Worm (Caenorhabditis elegans): ENCODE results near the gene F54D12.2.

Gene F54D12.2

DNA sequence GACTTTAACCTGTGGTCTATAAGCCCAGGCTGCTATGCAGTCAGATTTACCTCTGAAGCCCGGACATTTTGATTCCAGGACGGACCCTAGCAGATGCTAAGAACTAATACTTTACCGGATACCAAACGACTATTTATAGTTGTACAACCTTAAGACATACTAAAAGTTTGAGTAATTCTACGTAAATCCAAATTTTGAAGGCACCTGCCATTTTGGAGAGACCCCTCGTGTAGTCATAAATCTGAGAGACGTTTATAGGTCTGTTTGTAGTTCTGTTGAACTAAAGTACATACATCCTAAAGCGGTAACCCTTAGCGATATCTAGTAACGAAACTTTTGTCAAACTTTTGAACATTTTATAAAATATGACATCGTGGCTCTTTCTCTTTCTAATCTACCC lies at the start of gene F54D12.2:
Gene F54D12.2, plus strand, starts transcription at position 301 of the 400 bp plus-strand sequence.
- TF ChIP-seq him-1 (tag; optimal IDR thresholded peaks at IDR 0.05) (no peak), W03F9.2 (tag; optimal IDR thresholded peaks at IDR 0.05) (no peak), dao-5 (tag; optimal IDR thresholded peaks at IDR 0.05) (no peak)

DNA sequence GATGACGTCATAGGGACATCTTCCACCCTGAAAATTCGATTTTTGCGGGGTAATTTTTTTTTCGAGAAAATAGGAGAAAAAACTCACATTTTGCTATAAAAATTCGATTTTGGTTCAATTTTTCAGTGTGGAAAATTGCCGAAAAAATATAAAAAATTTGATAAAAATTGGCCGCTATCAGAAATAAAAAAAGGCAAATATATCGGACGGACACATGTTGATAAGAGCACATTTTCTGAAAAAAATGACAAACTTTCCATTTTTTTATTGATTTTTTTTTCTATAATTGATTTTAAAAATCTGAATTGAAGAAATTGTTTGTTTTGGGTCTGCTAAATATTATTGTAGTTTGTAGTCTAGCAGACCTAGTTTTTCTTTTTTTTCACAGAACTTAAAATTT lies 43.0 kb upstream of the F54D12.2 start, which contains the start of gene C13A10.1:
Gene C13A10.1, minus strand, starts transcription at position 170 of the 400 bp plus-strand sequence.
- TF ChIP-seq W03F9.2 (tag; optimal IDR thresholded peaks at IDR 0.05) (no peak), him-1 (tag; optimal IDR thresholded peaks at IDR 0.05) (no peak), dao-5 (tag; optimal IDR thresholded peaks at IDR 0.05) (no peak)

- TF ChIP-seq him-1 (tag; optimal IDR thresholded peaks at IDR 0.05) = no peak
- TF ChIP-seq dao-5 (tag; optimal IDR thresholded peaks at IDR 0.05) = no peak
- no peak for TF ChIP-seq W03F9.2 (tag; optimal IDR thresholded peaks at IDR 0.05)
Observed at ce11 chrII:1357262-1357661, 41.2 kb upstream of the F54D12.2 start.

ce11 chrII:1357905-1358304 lies 40.6 kb upstream of the F54D12.2 start, which contains the start of gene C13A10.2:
TSS of gene C13A10.2 (minus strand) at chrII:1358005.
- no peak for TF ChIP-seq W03F9.2 (tag; optimal IDR thresholded peaks at IDR 0.05)
- no peak for TF ChIP-seq him-1 (tag; optimal IDR thresholded peaks at IDR 0.05)
- no peak for TF ChIP-seq dao-5 (tag; optimal IDR thresholded peaks at IDR 0.05)

ce11 chrII:1360257-1360656 lies 38.2 kb upstream of the F54D12.2 start:
- TF ChIP-seq him-1 (tag; optimal IDR thresholded peaks at IDR 0.05) = no peak
- no peak for TF ChIP-seq W03F9.2 (tag; optimal IDR thresholded peaks at IDR 0.05)
- no peak for TF ChIP-seq dao-5 (tag; optimal IDR thresholded peaks at IDR 0.05)

DNA sequence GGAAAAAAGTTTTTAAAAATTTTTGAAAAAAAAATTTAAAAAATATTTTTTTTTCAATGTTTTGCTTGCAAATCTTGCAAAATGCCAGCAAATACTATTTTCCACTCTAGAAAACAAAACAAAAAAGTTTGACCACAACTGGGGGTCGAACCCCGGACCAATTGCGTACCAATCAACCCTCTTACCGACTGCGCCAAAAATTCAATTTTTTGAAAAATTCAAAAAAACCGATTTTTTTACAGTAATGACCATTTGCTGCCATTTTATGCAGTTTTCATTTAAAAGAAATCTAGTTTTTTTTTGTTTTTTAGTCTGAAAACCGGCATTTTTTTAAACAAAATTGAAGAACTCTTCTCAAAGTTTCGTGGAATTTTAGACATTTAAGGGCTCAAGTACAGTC lies 36.1 kb upstream of the F54D12.2 start:
- TF ChIP-seq him-1 (tag; optimal IDR thresholded peaks at IDR 0.05) (no peak), W03F9.2 (tag; optimal IDR thresholded peaks at IDR 0.05) (no peak), dao-5 (tag; optimal IDR thresholded peaks at IDR 0.05) (no peak)

DNA sequence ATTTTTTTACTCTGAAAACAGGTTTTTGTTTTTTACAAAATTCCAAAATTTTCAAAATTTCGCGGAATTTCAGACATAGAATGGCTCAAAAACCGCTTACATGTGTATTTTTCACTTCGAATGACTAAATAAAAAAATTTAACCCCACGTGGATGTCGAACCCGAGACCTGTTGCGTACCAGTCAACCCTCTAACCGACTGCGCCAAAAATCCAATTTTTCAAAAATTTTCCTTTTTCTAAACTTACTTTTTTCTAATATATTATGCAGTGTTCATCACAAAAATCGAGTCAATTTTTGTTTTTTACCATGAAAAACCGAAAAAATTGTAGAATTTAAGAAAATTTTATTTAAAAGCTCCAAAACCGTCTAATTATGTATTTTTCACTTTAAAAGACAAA lies 32.5 kb upstream of the F54D12.2 start:
- TF ChIP-seq dao-5 (tag; optimal IDR thresholded peaks at IDR 0.05) (no peak), W03F9.2 (tag; optimal IDR thresholded peaks at IDR 0.05) (no peak), him-1 (tag; optimal IDR thresholded peaks at IDR 0.05) (no peak)

DNA sequence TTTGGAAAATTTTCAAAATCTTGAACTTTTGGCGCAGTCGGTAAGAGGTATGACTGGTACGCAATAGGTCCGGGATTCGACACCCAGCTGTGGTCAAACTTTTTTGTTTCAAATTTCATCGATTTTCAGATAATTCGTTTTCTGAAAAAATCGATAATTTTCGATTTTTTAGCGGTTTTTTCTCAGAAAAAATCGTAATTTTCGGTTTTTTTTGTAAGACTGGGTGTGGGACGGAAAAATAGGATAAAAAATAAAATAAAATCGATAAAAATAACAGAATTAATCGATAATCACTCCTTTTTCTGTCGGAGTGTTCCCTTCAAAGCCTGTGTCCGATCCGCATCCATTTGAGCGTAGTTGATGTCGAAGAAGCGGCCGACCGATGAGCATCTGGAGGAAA lies 29.7 kb upstream of the F54D12.2 start:
- TF ChIP-seq dao-5 (tag; optimal IDR thresholded peaks at IDR 0.05) = no peak
- TF ChIP-seq him-1 (tag; optimal IDR thresholded peaks at IDR 0.05) = no peak
- TF ChIP-seq W03F9.2 (tag; optimal IDR thresholded peaks at IDR 0.05) = no peak

- TF ChIP-seq W03F9.2 (tag; optimal IDR thresholded peaks at IDR 0.05) (no peak), him-1 (tag; optimal IDR thresholded peaks at IDR 0.05) (no peak), dao-5 (tag; optimal IDR thresholded peaks at IDR 0.05) (no peak)
Observed at ce11 chrII:1369322-1369721, 29.2 kb upstream of the F54D12.2 start.

DNA sequence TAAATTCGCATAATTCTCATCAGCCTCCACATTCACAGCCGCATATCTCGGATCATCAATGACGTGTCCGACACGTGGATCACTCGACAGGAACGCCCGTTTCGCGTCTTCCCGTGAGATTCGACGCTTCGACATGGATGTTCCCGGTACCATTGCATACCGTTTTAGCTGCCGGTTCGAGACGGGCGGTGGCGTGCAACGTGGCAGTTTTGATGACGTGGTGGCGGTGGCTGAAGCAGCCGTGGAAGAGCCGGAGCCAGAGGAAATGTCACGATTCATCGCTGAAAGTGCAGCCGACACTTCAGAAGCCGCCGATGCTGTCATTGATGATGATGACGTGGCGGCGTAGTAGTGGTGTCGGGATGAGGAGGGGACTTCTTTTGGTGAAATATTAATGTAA lies 27.0 kb upstream of the F54D12.2 start:
- no peak for TF ChIP-seq him-1 (tag; optimal IDR thresholded peaks at IDR 0.05)
- no peak for TF ChIP-seq dao-5 (tag; optimal IDR thresholded peaks at IDR 0.05)
- TF ChIP-seq W03F9.2 (tag; optimal IDR thresholded peaks at IDR 0.05) = no peak

ce11 chrII:1372138-1372537 lies 26.4 kb upstream of the F54D12.2 start:
- TF ChIP-seq dao-5 (tag; optimal IDR thresholded peaks at IDR 0.05) (no peak), him-1 (tag; optimal IDR thresholded peaks at IDR 0.05) (no peak), W03F9.2 (tag; optimal IDR thresholded peaks at IDR 0.05) (no peak)

DNA sequence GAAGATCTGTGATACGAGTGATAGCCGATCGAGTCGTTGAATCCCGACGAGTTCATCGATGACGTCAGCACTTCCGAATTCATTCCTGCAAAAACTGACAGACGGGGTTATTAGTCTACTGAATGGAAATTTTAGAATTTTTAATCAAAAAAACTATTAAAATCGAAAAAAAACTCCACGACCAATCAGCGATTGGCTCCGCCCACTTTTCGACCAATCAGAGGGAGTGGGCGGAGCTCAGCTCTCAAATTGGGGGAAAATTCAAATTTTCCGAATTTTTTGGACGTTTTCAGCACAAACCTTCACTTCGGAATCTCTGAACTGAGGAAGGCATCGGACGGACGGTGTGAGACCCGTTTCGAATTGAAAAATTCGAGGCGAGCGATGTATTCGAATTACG lies 25.5 kb upstream of the F54D12.2 start:
- TF ChIP-seq him-1 (tag; optimal IDR thresholded peaks at IDR 0.05) = no peak
- no peak for TF ChIP-seq W03F9.2 (tag; optimal IDR thresholded peaks at IDR 0.05)
- TF ChIP-seq dao-5 (tag; optimal IDR thresholded peaks at IDR 0.05) = no peak

DNA sequence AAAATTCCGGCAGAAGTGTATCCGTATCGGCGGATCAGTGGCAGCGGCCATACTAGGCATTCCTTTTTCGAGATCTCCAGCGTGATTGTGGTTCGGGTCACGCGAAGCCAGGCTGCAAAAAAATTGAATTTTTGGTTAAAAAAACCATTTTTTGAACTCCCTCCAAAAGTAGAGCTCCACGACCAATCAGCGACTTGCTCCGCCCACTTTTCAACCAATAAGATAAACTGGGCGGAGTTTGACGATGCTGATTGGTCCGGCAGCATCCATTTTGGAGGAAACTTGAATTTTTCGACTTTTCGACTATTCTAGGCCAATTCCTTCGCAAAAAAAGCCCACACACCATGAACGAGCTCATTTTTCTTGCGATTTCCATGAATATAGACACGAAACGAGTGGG lies 24.0 kb upstream of the F54D12.2 start:
- no peak for TF ChIP-seq W03F9.2 (tag; optimal IDR thresholded peaks at IDR 0.05)
- TF ChIP-seq him-1 (tag; optimal IDR thresholded peaks at IDR 0.05) = no peak
- TF ChIP-seq dao-5 (tag; optimal IDR thresholded peaks at IDR 0.05) = no peak

DNA sequence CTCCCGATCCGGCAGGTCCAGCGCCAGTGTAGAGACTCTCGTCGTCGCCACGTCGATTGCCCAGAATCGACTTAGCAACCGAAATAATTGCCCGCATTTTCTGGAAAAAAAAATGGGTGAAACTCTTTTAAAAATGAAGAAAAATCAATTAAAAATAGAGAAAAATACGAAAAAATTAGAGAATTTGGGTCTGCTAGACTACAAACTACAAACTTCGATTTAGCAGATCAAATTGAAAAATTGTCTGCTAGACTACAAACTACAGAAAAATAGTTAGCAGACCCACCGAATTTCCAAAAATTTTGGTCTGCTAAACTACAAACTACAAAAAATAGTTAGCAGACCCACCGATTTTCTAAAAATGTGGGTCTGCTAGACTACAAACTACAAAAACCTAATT lies 23.6 kb upstream of the F54D12.2 start, which contains the start of gene rog-1:
Gene rog-1, minus strand, starts transcription at position 101 of the 400 bp plus-strand sequence.
- no peak for TF ChIP-seq W03F9.2 (tag; optimal IDR thresholded peaks at IDR 0.05)
- no peak for TF ChIP-seq him-1 (tag; optimal IDR thresholded peaks at IDR 0.05)
- no peak for TF ChIP-seq dao-5 (tag; optimal IDR thresholded peaks at IDR 0.05)

DNA sequence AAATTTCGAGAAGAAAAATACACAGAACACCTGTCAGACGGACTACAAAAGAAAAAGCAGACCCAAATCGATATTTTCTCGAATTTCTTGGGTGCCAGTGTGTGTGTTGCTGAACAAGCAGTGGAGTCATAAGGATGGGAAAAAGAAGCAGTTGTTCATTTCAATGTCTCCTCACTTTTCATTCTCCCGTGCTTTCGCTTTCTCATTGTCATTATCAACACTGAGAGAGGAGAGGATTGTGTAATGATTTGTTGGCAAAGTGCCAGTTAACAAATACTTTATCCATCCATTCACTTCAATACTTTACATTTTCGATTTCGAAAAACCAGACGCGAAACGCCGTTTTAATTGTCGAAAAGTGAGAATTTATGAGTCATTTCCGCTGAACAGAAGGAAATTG lies 22.9 kb upstream of the F54D12.2 start:
- TF ChIP-seq dao-5 (tag; optimal IDR thresholded peaks at IDR 0.05) = no peak
- no peak for TF ChIP-seq W03F9.2 (tag; optimal IDR thresholded peaks at IDR 0.05)
- no peak for TF ChIP-seq him-1 (tag; optimal IDR thresholded peaks at IDR 0.05)
